Worm (Caenorhabditis elegans): Measurements from ENCODE around the gene acbp-7.

DNA sequence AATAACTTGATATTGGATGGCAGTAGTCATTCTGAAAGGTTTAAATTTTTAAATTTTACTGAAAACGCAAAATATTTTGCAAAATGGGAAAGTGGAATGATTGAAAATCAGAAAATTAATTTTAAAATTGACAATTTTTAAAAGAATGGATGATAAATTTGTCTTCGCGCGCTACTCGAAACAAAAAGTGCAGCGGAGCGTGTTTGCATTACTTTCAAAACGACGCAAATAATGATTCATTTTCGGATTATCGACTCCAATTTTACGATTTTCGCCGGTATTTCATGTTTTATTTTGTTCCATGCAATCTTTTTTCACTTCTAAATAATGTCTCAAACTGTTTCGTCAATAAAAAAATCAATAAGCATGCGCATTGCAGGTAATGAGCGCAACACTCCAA lies 40.8 kb downstream of the acbp-7 start, which contains the start of the genes tost-1 and arx-6:
- TF ChIP-seq lin-15B (tag; optimal IDR thresholded peaks at IDR 0.05) (no peak), unc-62 (GFP tag; optimal IDR thresholded peaks at IDR 0.05 in 1 of 2) (no peak), unc-62 (tag; optimal IDR thresholded peaks at IDR 0.05) (no peak), spr-1 (tag; optimal IDR thresholded peaks at IDR 0.05) (no peak), T26A8.4 (GFP tag; IDR thresholded peaks at IDR 0.05) (no peak), cey-2 (tag; optimal IDR thresholded peaks at IDR 0.05; ENCODE audit: borderline replicate concordance, insufficient read depth) (no peak), ceh-82 (tag; optimal IDR thresholded peaks at IDR 0.05) (no peak), set-16 (GFP tag; IDR thresholded peaks at IDR 0.05) (no peak), skn-1 (tag; optimal IDR thresholded peaks at IDR 0.05) (no peak), nhr-11 (tag; optimal IDR thresholded peaks at IDR 0.05) (no peak), mdl-1 (tag; optimal IDR thresholded peaks at IDR 0.05) (no peak)

Data from whole organism, L4 larva.